Worm (Caenorhabditis elegans) whole organism, young adult: ENCODE results near the gene C18D11.3.
A peak's percentile ranks its signal among the peaks of the same experiment; 100 is the strongest.

ENCODE experiments used
- F37B4.10 ChIP-seq: fragments of 200-800 bp; sonication (Bioruptor generic); IDR thresholded peaks from 2 replicates; pipeline ENCODE4 v1.3.6; 2022; ENCODE audit warnings: missing genetic modification characterization, missing compliant biosample characterization
- T26A5.8 ChIP-seq: sonication (generic microtip); optimal IDR thresholded peaks from 2 replicates; lab custom pipeline; 2016; ENCODE audit warnings: missing genetic modification characterization, missing compliant biosample characterization
- Y56A3A.18 ChIP-seq: fragments of 200-800 bp; sonication (Bioruptor generic); IDR thresholded peaks from 2 replicates; pipeline ENCODE4 v1.3.6; 2022; ENCODE audit warnings: missing genetic modification reagents, missing genetic modification characterization, missing compliant biosample characterization
- Y79H2A.3 ChIP-seq: fragments of 200-800 bp; sonication (Bioruptor generic); conservative IDR thresholded peaks from 2 replicates; pipeline ENCODE4 v1.3.6; 2022; ENCODE audit warnings: missing genetic modification reagents, missing genetic modification characterization, missing compliant biosample characterization
- athp-1 ChIP-seq: sonication (generic microtip); optimal IDR thresholded peaks from 2 replicates; lab custom pipeline; 2017; ENCODE audit warnings: mild to moderate bottlenecking, missing genetic modification characterization, missing compliant biosample characterization
- attf-3 ChIP-seq: fragments of 200-800 bp; sonication (Bioruptor generic); conservative IDR thresholded peaks from 2 replicates; pipeline ENCODE4 v1.3.6; 2022; ENCODE audit warnings: missing genetic modification reagents, missing genetic modification characterization, missing compliant biosample characterization
- bed-2 ChIP-seq: fragments of 200-800 bp; sonication (Bioruptor generic); IDR thresholded peaks from 2 replicates; pipeline ENCODE4 v1.3.6; 2022; ENCODE audit warnings: missing genetic modification reagents, missing genetic modification characterization, missing compliant biosample characterization
- cebp-2 ChIP-seq: fragments of 200-800 bp; sonication (Bioruptor generic); IDR thresholded peaks from 2 replicates; pipeline ENCODE4 v1.3.6; 2022; ENCODE audit warnings: missing genetic modification characterization, missing compliant biosample characterization
- ceh-100 ChIP-seq: fragments of 200-800 bp; sonication (Bioruptor generic); IDR thresholded peaks from 2 replicates; pipeline ENCODE4 v1.3.6; 2022; ENCODE audit warnings: missing genetic modification reagents, missing genetic modification characterization, missing compliant biosample characterization
- ceh-27 ChIP-seq: fragments of 200-800 bp; sonication (Bioruptor generic); optimal IDR thresholded peaks from 2 replicates; lab custom pipeline; 2018; ENCODE audit warnings: mild to moderate bottlenecking, missing genetic modification characterization, moderate library complexity, missing compliant biosample characterization
- ceh-40 ChIP-seq: fragments of 200-800 bp; sonication (Bioruptor generic); IDR thresholded peaks from 2 replicates; pipeline ENCODE4 v1.3.6; 2022; ENCODE audit warnings: missing genetic modification characterization, missing compliant biosample characterization
- ceh-58 ChIP-seq: fragments of 200-800 bp; sonication (Bioruptor generic); IDR thresholded peaks from 2 replicates; pipeline ENCODE4 v1.3.6; 2022; ENCODE audit warnings: missing genetic modification characterization, missing compliant biosample characterization
- ceh-91 ChIP-seq: fragments of 200-800 bp; sonication (Bioruptor generic); IDR thresholded peaks from 2 replicates; pipeline ENCODE4 v1.3.6; 2022; ENCODE audit warnings: missing genetic modification reagents, missing genetic modification characterization, missing compliant biosample characterization
- chd-7 ChIP-seq: sonication (generic microtip); optimal IDR thresholded peaks from 2 replicates; lab custom pipeline; 2016; ENCODE audit warnings: mild to moderate bottlenecking, missing genetic modification characterization, moderate library complexity, missing compliant biosample characterization
- dox-1 ChIP-seq: fragments of 200-800 bp; sonication (Bioruptor generic); IDR thresholded peaks from 2 replicates; pipeline ENCODE4 v1.3.6; 2022; ENCODE audit warnings: missing genetic modification reagents, missing genetic modification characterization, missing compliant biosample characterization
- dpff-1 ChIP-seq: sonication (generic microtip); optimal IDR thresholded peaks from 2 replicates; lab custom pipeline; 2017; ENCODE audit warnings: mild to moderate bottlenecking, missing genetic modification characterization, missing compliant biosample characterization
- dpl-1 ChIP-seq: fragments of 150-350 bp; optimal IDR thresholded peaks from 2 replicates; lab custom pipeline; 2014; ENCODE audit warnings: missing biosample characterization, missing genetic modification reagents, missing genetic modification characterization
- egl-18 ChIP-seq: fragments of 200-800 bp; sonication (Bioruptor generic); IDR thresholded peaks from 2 replicates; pipeline ENCODE4 v1.3.6; 2022; ENCODE audit warnings: missing genetic modification reagents, missing genetic modification characterization, missing compliant biosample characterization
- egrh-3 ChIP-seq: fragments of 200-800 bp; sonication (Bioruptor generic); IDR thresholded peaks from 2 replicates; pipeline ENCODE4 v1.3.6; 2022; ENCODE audit warnings: missing genetic modification reagents, missing genetic modification characterization, missing compliant biosample characterization
- ekl-4 ChIP-seq: fragments of 200-800 bp; sonication (Bioruptor generic); IDR thresholded peaks from 2 replicates; pipeline ENCODE4 v1.3.6; 2022; ENCODE audit warnings: missing genetic modification reagents, missing genetic modification characterization, missing compliant biosample characterization
- gei-17 ChIP-seq: fragments of 200-800 bp; sonication (Bioruptor generic); optimal IDR thresholded peaks from 2 replicates; lab custom pipeline; 2018; ENCODE audit warnings: mild to moderate bottlenecking, missing genetic modification characterization, missing compliant biosample characterization
- hrde-1 ChIP-seq: sonication (generic microtip); optimal IDR thresholded peaks from 2 replicates; lab custom pipeline; 2016; ENCODE audit warnings: missing genetic modification characterization, mild to moderate bottlenecking, missing compliant biosample characterization, moderate library complexity, missing genotype, missing genetic modification reagents, borderline replicate concordance
- let-526 ChIP-seq: fragments of 200-800 bp; sonication (Bioruptor generic); IDR thresholded peaks from 2 replicates; pipeline ENCODE4 v1.3.6; 2022; ENCODE audit warnings: missing genetic modification reagents, missing genetic modification characterization, missing compliant biosample characterization
- let-607 ChIP-seq, 2 experiments: fragments of 200-800 bp in 1 of 2; sonication (Bioruptor generic) in 1 of 2; sonication (generic microtip) in 1 of 2; optimal IDR thresholded peaks; 2 replicates each; lab custom pipeline; 2016 to 2018; ENCODE audit warnings: mild to moderate bottlenecking in 2 of 2, missing compliant biosample characterization in 2 of 2, missing genetic modification characterization in 2 of 2, moderate library complexity in 2 of 2, missing genotype in 1 of 2
- lin-26 ChIP-seq: fragments of 200-800 bp; sonication (Bioruptor generic); IDR thresholded peaks from 2 replicates; pipeline ENCODE4 v1.3.6; 2022; ENCODE audit warnings: missing genetic modification reagents, missing genetic modification characterization, missing compliant biosample characterization
- lin-54 ChIP-seq: fragments of 200-800 bp; sonication (Bioruptor generic); optimal IDR thresholded peaks from 2 replicates; lab custom pipeline; 2018; ENCODE audit warnings: mild to moderate bottlenecking, missing genetic modification characterization, missing compliant biosample characterization
- lsy-27 ChIP-seq: sonication (generic microtip); optimal IDR thresholded peaks from 2 replicates; lab custom pipeline; 2017; ENCODE audit warnings: missing genetic modification characterization, mild to moderate bottlenecking, missing compliant biosample characterization, antibody characterized with exemption, missing genotype, borderline replicate concordance; ENCODE audit not compliant: insufficient read depth
- madf-8 ChIP-seq: fragments of 200-800 bp; sonication (Bioruptor generic); conservative IDR thresholded peaks from 2 replicates; pipeline ENCODE4 v1.3.6; 2022; ENCODE audit warnings: missing genetic modification reagents, missing genetic modification characterization, missing compliant biosample characterization
- mcd-1 ChIP-seq: fragments of 200-800 bp; sonication (Bioruptor generic); IDR thresholded peaks from 2 replicates; pipeline ENCODE4 v1.3.6; 2022; ENCODE audit warnings: missing genetic modification reagents, missing genetic modification characterization, missing compliant biosample characterization
- mxl-1 ChIP-seq: sonication (generic microtip); optimal IDR thresholded peaks from 2 replicates; lab custom pipeline; 2016; ENCODE audit warnings: missing genetic modification characterization, missing compliant biosample characterization
- nfya-1 ChIP-seq: sonication (generic microtip); optimal IDR thresholded peaks from 2 replicates; lab custom pipeline; 2017; ENCODE audit warnings: antibody characterized with exemption, missing compliant biosample characterization, missing genetic modification characterization, borderline replicate concordance; ENCODE audit not compliant: insufficient read depth
- nfyb-1 ChIP-seq: fragments of 200-800 bp; sonication (Bioruptor generic); IDR thresholded peaks from 2 replicates; pipeline ENCODE4 v1.3.6; 2022; ENCODE audit warnings: missing genetic modification reagents, missing genetic modification characterization, missing compliant biosample characterization
- nhr-80 ChIP-seq: sonication (generic microtip); optimal IDR thresholded peaks from 2 replicates; lab custom pipeline; 2016; ENCODE audit warnings: missing genetic modification characterization, missing compliant biosample characterization
- pbrm-1 ChIP-seq: fragments of 200-800 bp; sonication (Bioruptor generic); IDR thresholded peaks from 2 replicates; pipeline ENCODE4 v1.3.6; 2022; ENCODE audit warnings: missing genetic modification reagents, missing genetic modification characterization, missing compliant biosample characterization
- pha-4 ChIP-seq: fragments of 150-350 bp; sonication (generic microtip); optimal IDR thresholded peaks from 2 replicates; lab custom pipeline; 2014; ENCODE audit warnings: missing biosample characterization, missing genetic modification reagents, missing genetic modification characterization
- rcor-1 ChIP-seq: fragments of 200-800 bp; sonication (Bioruptor generic); IDR thresholded peaks from 2 replicates; pipeline ENCODE4 v1.3.6; 2022; ENCODE audit warnings: missing genetic modification reagents, missing genetic modification characterization, missing compliant biosample characterization
- repo-1 ChIP-seq: sonication (generic microtip); optimal IDR thresholded peaks from 2 replicates; lab custom pipeline; 2017; ENCODE audit warnings: mild to moderate bottlenecking, missing genetic modification characterization, missing compliant biosample characterization
- sdz-38 ChIP-seq: sonication (generic microtip); optimal IDR thresholded peaks from 2 replicates; lab custom pipeline; 2016; ENCODE audit warnings: missing genotype, missing genetic modification characterization, missing compliant biosample characterization
- snpc-1.1 ChIP-seq: sonication (generic microtip); optimal IDR thresholded peaks from 2 replicates; lab custom pipeline; 2017; ENCODE audit warnings: missing genetic modification characterization, mild to moderate bottlenecking, missing compliant biosample characterization, antibody characterized with exemption, moderate library complexity, missing genotype, missing genetic modification reagents; ENCODE audit not compliant: insufficient read depth
- somi-1 ChIP-seq: fragments of 200-800 bp; sonication (Bioruptor generic); optimal IDR thresholded peaks from 2 replicates; lab custom pipeline; 2018; ENCODE audit warnings: mild to moderate bottlenecking, missing genetic modification characterization, missing compliant biosample characterization
- unc-130 ChIP-seq: sonication (generic microtip); optimal IDR thresholded peaks from 2 replicates; lab custom pipeline; 2016; ENCODE audit warnings: missing genetic modification reagents, missing genetic modification characterization, missing compliant biosample characterization
- unc-62 ChIP-seq: fragments of 150-350 bp; optimal IDR thresholded peaks from 2 replicates; lab custom pipeline; 2014; ENCODE audit warnings: missing biosample characterization, missing genetic modification reagents, missing genetic modification characterization
- ztf-25 ChIP-seq: fragments of 200-800 bp; sonication (Bioruptor generic); IDR thresholded peaks from 2 replicates; pipeline ENCODE4 v1.3.6; 2022; ENCODE audit warnings: missing genetic modification reagents, missing genetic modification characterization, missing compliant biosample characterization
- ztf-28 ChIP-seq: fragments of 200-800 bp; sonication (Bioruptor generic); IDR thresholded peaks from 2 replicates; pipeline ENCODE4 v1.3.6; 2022; ENCODE audit warnings: missing genetic modification reagents, missing genetic modification characterization, missing compliant biosample characterization

The C18D11.3 gene

DNA sequence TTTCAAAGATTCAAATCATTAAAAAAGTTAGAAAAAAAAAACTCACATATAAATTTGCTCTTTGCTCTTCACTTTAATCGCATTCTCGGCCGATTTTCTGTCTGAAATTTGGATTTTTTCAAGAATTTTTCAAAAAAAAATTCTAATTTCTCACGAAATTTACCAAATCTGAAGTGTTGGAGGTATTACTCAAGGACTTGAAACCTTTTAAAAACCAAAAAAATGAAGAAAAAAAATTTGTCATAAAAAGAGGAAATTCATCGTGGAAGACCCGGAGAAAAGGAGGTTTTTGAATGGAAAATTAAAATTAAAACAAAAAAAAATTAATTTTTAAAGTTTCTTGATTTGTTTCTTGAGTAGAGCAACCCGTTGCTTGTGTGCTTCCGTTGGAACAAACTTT is 38.9 kb downstream of the C18D11.3 start, which contains the start of gene Y56A3A.2:
Gene Y56A3A.2, minus strand, starts transcription at position 101 of the 400 bp plus-strand sequence.
- TF ChIP-seq T26A5.8 (tag; lab: Kevin White, UChicago), result no peak
- no peak for TF ChIP-seq sdz-38 (tag; lab: Kevin White, UChicago)
- no peak for TF ChIP-seq rcor-1
- TF ChIP-seq athp-1 (tag; lab: Kevin White, UChicago), result no peak
- no peak for TF ChIP-seq cebp-2
- TF ChIP-seq, all 124 proteins: peak for 0

- TF ChIP-seq let-526 (no peak), nfyb-1 (GFP tag; lab: Robert Waterston, UW) (peak; percentile 58; the same call in 1 of the 2 replicates)
These were observed 42.9 kb downstream of the C18D11.3 start for ce11 chrIII:11866127-11866526.

- TF ChIP-seq mcd-1 (GFP tag; lab: Robert Waterston, UW), result 0 out of 2 replicates have a peak, but pooled peaks have one; percentile 27
- no peak for TF ChIP-seq unc-62
- peak; percentile 73 for TF ChIP-seq ceh-91 (GFP tag; lab: Robert Waterston, UW)
- TF ChIP-seq bed-2 (GFP tag; lab: Robert Waterston, UW), result no peak
- 0 out of 2 replicates have a peak, but pooled peaks have one; percentile 6 for TF ChIP-seq pbrm-1 (GFP tag; lab: Robert Waterston, UW)
- no peak for TF ChIP-seq Y56A3A.18
- TF ChIP-seq dpl-1, result peak; percentile 13
- TF ChIP-seq egl-18 (GFP tag; lab: Robert Waterston, UW), result no peak
- TF ChIP-seq dox-1 (GFP tag; lab: Robert Waterston, UW), result no peak
- no peak for TF ChIP-seq lsy-27 (tag; lab: Kevin White, UChicago)
- no peak for TF ChIP-seq ztf-25 (GFP tag; lab: Robert Waterston, UW)
- no peak for TF ChIP-seq F37B4.10 (GFP tag; lab: Robert Waterston, UW)
- TF ChIP-seq lin-26 (GFP tag; lab: Robert Waterston, UW), result no peak
- no peak for TF ChIP-seq nfya-1 (tag; lab: Kevin White, UChicago)
- TF ChIP-seq lin-54 (GFP tag; lab: Kevin White, UChicago), result peak; percentile 61
- no peak for TF ChIP-seq pha-4 (tag; lab: Kevin White, UChicago)
- TF ChIP-seq madf-8 (GFP tag; lab: Robert Waterston, UW), result peak; percentile 80
- no peak for TF ChIP-seq nhr-80 (tag; lab: Kevin White, UChicago)
- peak; percentile 44 for TF ChIP-seq hrde-1 (tag; lab: Kevin White, UChicago)
- TF ChIP-seq somi-1 (GFP tag; lab: Kevin White, UChicago), result no peak
- no peak for TF ChIP-seq let-607 (tag; optimal IDR thresholded peaks at IDR 0.05; lab: Kevin White, UChicago)
- TF ChIP-seq ceh-27, result no peak
- TF ChIP-seq ceh-100 (GFP tag; lab: Robert Waterston, UW), result no peak
- no peak for TF ChIP-seq repo-1 (tag; lab: Kevin White, UChicago)
- no peak for TF ChIP-seq ceh-40 (GFP tag; lab: Robert Waterston, UW)
- no peak for TF ChIP-seq chd-7 (tag; lab: Kevin White, UChicago)
- no peak for TF ChIP-seq gei-17 (GFP tag; lab: Kevin White, UChicago)
- TF ChIP-seq unc-130, result peak; percentile 31
- no peak for TF ChIP-seq snpc-1.1 (tag; lab: Kevin White, UChicago)
- no peak for TF ChIP-seq ceh-58 (GFP tag; lab: Robert Waterston, UW)
- no peak for TF ChIP-seq dpff-1 (tag; lab: Kevin White, UChicago)
- no peak for TF ChIP-seq ekl-4 (GFP tag; lab: Robert Waterston, UW)
- no peak for TF ChIP-seq attf-3
- no peak for TF ChIP-seq T26A5.8 (tag; lab: Kevin White, UChicago)
- TF ChIP-seq egrh-3 (GFP tag; lab: Robert Waterston, UW), result no peak
- TF ChIP-seq Y79H2A.3 (GFP tag; lab: Robert Waterston, UW), result no peak
- TF ChIP-seq ztf-28 (GFP tag; lab: Robert Waterston, UW), result no peak
- no peak for TF ChIP-seq mxl-1 (tag; lab: Kevin White, UChicago)
These were observed 46.1 kb downstream of the C18D11.3 start, which contains the start of gene taf-12 for ce11 chrIII:11869231-11869912. TSS of gene taf-12 (minus strand) at chrIII:11869281.
